Fruit fly (Drosophila melanogaster) Kc167 (cell line): ENCODE data around the gene EMC2A.

ENCODE experiments used
- Myc ChIP-seq: fragments of >200 bp; optimal IDR thresholded peaks from 2 replicates; lab custom pipeline; 2017; ENCODE audit warnings: missing external identifiers
- Sin3A ChIP-seq: fragments of >200 bp; optimal IDR thresholded peaks from 2 replicates; lab custom pipeline; 2018; ENCODE audit warnings: missing external identifiers
- h ChIP-seq: fragments of >200 bp; optimal IDR thresholded peaks from 3 replicates; lab custom pipeline; 2018; ENCODE audit warnings: missing external identifiers
- insv ChIP-seq: fragments of >200 bp; optimal IDR thresholded peaks from 3 replicates; lab custom pipeline; 2018; ENCODE audit warnings: missing external identifiers
- psq ChIP-seq: fragments of >200 bp; optimal IDR thresholded peaks from 2 replicates; lab custom pipeline; 2017; ENCODE audit warnings: missing external identifiers
- ttk ChIP-seq: sonication (Bioruptor generic); optimal IDR thresholded peaks from 2 replicates; lab custom pipeline; 2017; ENCODE audit warnings: missing external identifiers

EMC2A gene

dm6 chr3R:16987220-16987923 is 8.5 kb downstream of the EMC2A start, which contains the start of gene CG18622:
Gene CG18622, minus strand, starts transcription at chr3R:16987732.
- no peak for TF ChIP-seq ttk (lab: Kevin White, UChicago)
- no peak for TF ChIP-seq psq (lab: Kevin White, UChicago)
- TF ChIP-seq Sin3A, result no peak
- no peak for TF ChIP-seq Myc (lab: Kevin White, UChicago)
- TF ChIP-seq h (lab: Kevin White, UChicago), result no peak
- TF ChIP-seq insv (lab: Kevin White, UChicago), result no peak

DNA sequence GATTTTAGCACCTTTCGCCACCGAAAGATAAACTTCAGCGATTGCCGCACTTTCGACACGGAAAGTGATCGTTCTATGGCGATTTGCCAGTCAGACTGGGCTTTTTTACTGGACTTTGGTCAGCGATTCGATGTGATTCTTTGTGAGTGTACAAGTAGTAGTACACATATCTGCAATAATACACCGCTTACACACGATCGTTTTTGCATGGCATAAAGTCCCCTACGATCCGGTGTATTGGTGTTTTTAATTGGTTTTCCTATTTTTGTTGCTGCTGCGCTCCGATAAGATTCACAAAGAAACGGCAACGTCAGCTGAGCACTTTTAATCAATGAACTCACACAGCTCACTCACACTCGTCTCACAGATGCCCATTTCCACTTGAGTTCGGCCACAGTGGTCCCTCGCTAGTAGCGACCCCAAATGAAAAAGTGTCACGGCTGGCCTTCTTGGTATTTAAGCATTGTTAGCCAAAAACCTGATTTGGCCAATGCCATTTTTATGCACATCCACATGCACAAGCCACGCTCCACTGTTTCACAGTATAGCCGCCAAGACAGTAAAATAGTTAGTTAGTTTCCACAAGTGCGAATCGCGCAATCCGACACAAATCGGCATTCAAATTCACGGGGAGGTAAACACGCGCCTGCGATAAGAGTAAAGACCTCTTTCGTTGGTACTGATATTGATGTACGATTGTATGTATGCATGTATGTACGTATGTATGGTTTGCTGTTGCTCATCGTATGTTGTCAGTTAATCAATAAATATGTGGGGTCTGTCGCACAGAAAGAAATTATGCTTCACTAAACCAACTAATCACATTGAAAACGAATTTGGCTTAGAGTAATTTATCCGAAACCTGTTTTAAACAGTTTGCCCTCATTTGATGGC is 9.4 kb downstream of the EMC2A start:
- TF ChIP-seq psq (lab: Kevin White, UChicago) (no peak), ttk (lab: Kevin White, UChicago) (no peak), h (lab: Kevin White, UChicago) (no peak), Myc (lab: Kevin White, UChicago) (no peak), insv (lab: Kevin White, UChicago) (no peak), Sin3A (no peak)

DNA sequence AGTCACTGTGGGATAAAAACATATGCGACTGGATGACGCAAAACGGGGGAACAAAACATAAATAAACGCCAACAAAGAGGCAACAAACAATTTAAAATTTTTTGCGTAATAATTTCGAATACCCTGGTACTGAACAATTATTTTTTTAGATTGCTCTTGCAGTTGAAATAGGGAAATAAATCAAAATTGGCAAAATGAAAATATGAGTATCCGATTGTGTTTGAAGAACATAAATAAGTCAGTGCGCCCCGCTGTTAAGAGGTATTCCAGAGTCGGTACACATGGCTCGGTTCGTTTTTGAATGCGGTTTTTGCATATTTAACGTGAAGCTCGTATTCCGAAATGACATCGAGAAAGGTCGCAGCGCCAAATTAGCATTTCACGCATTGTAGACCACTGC is 10.3 kb downstream of the EMC2A start:
- TF ChIP-seq ttk (lab: Kevin White, UChicago), result no peak
- TF ChIP-seq psq (lab: Kevin White, UChicago), result no peak
- TF ChIP-seq h (lab: Kevin White, UChicago), result no peak
- no peak for TF ChIP-seq insv (lab: Kevin White, UChicago)
- TF ChIP-seq Myc (lab: Kevin White, UChicago), result no peak
- no peak for TF ChIP-seq Sin3A

- TF ChIP-seq Sin3A (no peak), psq (lab: Kevin White, UChicago) (no peak), insv (lab: Kevin White, UChicago) (no peak), ttk (lab: Kevin White, UChicago) (no peak)
Observed at dm6 chr3R:16984221-16984620, 11.7 kb downstream of the EMC2A start.

DNA sequence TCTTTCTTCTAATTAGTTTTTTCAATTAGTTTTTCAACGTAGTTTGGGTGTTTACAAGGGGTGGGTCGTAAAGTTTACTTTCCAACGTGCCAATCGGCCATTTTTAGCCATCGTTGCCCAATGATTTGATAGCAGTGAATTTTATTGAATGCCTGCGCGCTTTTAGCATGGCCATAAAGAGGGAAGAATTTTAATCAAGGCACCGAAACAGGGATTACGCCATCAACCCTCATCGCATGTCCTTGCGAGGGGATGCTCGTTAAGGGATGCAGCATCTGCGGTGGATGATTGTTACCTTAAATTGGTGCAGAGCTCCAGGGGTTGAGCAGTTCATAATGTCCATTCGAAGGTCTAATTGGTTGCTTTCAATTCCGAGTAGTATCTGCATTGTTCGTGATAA is 12.9 kb downstream of the EMC2A start:
- TF ChIP-seq psq (lab: Kevin White, UChicago), result no peak
- no peak for TF ChIP-seq h (lab: Kevin White, UChicago)
- no peak for TF ChIP-seq ttk (lab: Kevin White, UChicago)

DNA sequence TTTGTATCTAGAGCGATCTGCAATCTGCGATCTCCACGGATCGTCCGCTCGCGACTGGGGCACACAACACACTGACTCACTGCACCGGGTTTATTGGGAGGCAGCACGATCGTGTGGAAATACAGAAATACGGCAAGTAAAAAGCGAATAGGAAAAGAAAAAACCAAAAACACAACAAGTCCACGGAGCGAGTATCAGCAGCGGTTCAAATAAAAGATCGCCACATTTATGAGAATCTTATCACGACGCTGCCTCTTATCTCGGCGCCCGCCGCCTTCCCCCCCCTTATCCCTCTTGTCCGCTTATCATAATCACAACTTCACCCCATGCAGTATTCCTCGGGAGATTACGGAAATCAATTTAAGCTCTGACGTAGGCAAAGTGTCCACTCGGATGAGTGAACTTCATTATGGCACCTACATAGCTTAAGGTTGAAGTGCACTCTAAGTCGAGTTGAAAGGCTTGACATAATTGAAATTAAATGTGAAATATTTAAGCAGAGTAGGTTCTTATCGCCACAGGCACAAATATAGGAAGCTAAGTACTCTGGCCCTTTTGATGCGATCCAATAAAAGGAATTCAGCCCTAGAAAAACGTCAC is 13.7 kb downstream of the EMC2A start, which contains the start of gene AhcyL2:
TSS of gene AhcyL2 (minus strand) at position 51 of the 600 bp plus-strand sequence.
- no peak for TF ChIP-seq insv (lab: Kevin White, UChicago)
- no peak for TF ChIP-seq Myc (lab: Kevin White, UChicago)
- TF ChIP-seq ttk (lab: Kevin White, UChicago), result no peak
- TF ChIP-seq psq (lab: Kevin White, UChicago), result no peak
- no peak for TF ChIP-seq Sin3A
- no peak for TF ChIP-seq h (lab: Kevin White, UChicago)

DNA sequence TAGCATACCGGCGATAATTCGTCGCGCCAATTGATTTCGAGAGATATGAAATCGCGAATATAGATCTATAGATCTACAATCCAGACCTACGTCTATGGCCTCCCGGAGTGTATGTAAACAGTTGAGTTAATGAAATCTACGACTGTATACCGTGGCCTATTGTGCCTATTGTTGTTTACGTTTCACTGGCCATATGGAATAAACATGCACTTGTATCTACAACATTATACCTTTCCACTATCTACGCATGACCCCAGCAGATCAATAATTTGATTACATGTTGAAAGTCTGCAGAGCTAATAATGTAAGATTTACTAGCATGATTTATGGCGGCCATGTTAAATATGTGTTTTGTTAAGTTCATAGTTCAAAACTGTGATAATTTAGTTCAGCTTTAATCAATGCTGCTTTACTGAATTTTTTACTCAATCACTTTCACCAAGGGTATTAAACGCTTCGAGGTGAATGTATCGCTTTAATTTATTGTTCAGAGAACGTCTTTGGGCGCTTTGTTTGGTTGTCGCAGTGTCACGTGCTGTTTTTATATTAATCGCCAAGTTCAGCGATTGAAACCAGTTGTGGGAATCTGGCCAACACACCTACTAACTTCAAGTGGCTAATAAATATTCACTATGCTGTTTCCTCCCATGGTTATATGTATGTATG is 14.8 kb downstream of the EMC2A start:
- TF ChIP-seq Myc (lab: Kevin White, UChicago) (no peak), Sin3A (no peak), insv (lab: Kevin White, UChicago) (no peak), h (lab: Kevin White, UChicago) (no peak)

- no peak for TF ChIP-seq h (lab: Kevin White, UChicago)
- TF ChIP-seq psq (lab: Kevin White, UChicago), result no peak
Observed at dm6 chr3R:16977745-16978305, 18.0 kb downstream of the EMC2A start, which contains the start of gene Actn3. Gene Actn3, minus strand, starts transcription at chr3R:16977795.

- TF ChIP-seq ttk (lab: Kevin White, UChicago) (no peak), insv (lab: Kevin White, UChicago) (no peak), h (lab: Kevin White, UChicago) (no peak), Myc (lab: Kevin White, UChicago) (no peak), psq (lab: Kevin White, UChicago) (no peak), Sin3A (no peak)
Observed at dm6 chr3R:16974904-16975303, 21.0 kb downstream of the EMC2A start, which contains the start of gene VhaM9.7-d. Gene VhaM9.7-d, plus strand, starts transcription at chr3R:16975204.

DNA sequence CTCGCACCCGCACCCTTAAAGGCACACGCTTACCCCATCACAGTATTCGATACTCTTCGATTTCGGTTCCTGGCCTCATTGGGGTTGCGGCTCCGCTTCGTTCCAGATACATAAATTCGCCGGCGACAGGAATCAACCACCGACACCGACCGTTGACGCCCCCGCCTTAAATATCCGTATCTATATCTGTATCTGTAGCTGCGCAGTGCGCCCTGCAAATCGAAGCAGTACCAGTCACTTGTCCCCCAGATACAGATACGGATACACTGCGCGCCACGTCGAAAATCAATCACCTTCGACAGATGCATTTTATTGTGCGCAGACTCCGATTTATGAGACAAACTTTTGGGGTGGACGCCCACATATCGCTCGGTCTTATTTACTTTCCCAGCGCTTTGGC is 23.3 kb downstream of the EMC2A start:
- TF ChIP-seq ttk (lab: Kevin White, UChicago) (no peak), h (lab: Kevin White, UChicago) (no peak), psq (lab: Kevin White, UChicago) (no peak), Myc (lab: Kevin White, UChicago) (no peak), Sin3A (no peak), insv (lab: Kevin White, UChicago) (no peak)

DNA sequence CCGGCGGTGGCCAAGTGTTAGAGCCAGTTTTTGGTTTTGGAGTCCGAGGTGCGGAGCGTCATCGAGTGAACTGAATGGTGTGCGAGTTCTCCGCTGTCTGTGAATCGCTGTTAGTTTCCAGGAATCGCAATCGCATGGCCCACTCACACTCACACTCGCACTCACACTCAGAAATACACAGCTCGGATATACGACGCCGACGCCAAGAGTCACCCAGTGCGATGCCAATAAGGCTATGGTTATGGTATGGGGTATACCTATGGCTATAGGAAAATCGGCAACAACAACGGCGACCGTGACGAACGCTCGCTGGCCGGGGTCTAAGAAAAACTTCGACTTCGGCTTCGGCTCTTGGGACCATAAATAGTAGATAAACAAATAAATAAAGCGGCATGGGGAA is 23.7 kb downstream of the EMC2A start, which contains the start of gene Abd-B:
TSS of gene Abd-B (minus strand) at position 101 of the 400 bp plus-strand sequence.
- TF ChIP-seq Sin3A, result no peak
- no peak for TF ChIP-seq Myc (lab: Kevin White, UChicago)
- TF ChIP-seq insv (lab: Kevin White, UChicago), result no peak
- TF ChIP-seq psq (lab: Kevin White, UChicago), result no peak
- no peak for TF ChIP-seq h (lab: Kevin White, UChicago)
- no peak for TF ChIP-seq ttk (lab: Kevin White, UChicago)
